Worm (Caenorhabditis elegans) whole organism, mixed stage, embryonic: Measurements from ENCODE around the gene srx-84.

ENCODE experiments used
- bed-3 ChIP-seq: fragments of 200-800 bp; sonication (Bioruptor generic); optimal IDR thresholded peaks from 3 replicates; lab custom pipeline; 2018; ENCODE audit warnings: mild to moderate bottlenecking, missing genetic modification characterization, moderate library complexity, missing compliant biosample characterization
- blmp-1 ChIP-seq: fragments of 150-350 bp; optimal IDR thresholded peaks from 2 replicates; lab custom pipeline; 2014; ENCODE audit warnings: missing biosample characterization, missing genetic modification characterization
- ceh-39 ChIP-seq: fragments of 150-350 bp; optimal IDR thresholded peaks from 2 replicates; lab custom pipeline; 2014; ENCODE audit warnings: missing biosample characterization, missing genetic modification characterization
- ceh-43 ChIP-seq: fragments of 200-800 bp; sonication (Bioruptor generic); optimal IDR thresholded peaks from 2 replicates; lab custom pipeline; 2018; ENCODE audit warnings: mild to moderate bottlenecking, missing genetic modification characterization, moderate library complexity, missing compliant biosample characterization
- ceh-83 ChIP-seq: fragments of 200-800 bp; sonication (Bioruptor generic); optimal IDR thresholded peaks from 2 replicates; lab custom pipeline; 2018; ENCODE audit warnings: mild to moderate bottlenecking, missing genetic modification characterization, missing compliant biosample characterization
- ces-1 ChIP-seq: fragments of 150-350 bp; optimal IDR thresholded peaks from 2 replicates; lab custom pipeline; 2014; ENCODE audit warnings: missing biosample characterization, missing genetic modification reagents, missing genetic modification characterization
- cnd-1 ChIP-seq: fragments of 200-800 bp; sonication (Bioruptor generic); optimal IDR thresholded peaks from 2 replicates; lab custom pipeline; 2018; ENCODE audit warnings: mild to moderate bottlenecking, missing genetic modification characterization, missing compliant biosample characterization
- drap-1 ChIP-seq: fragments of 200-800 bp; sonication (Bioruptor generic); optimal IDR thresholded peaks from 3 replicates; lab custom pipeline; 2018; ENCODE audit warnings: mild to moderate bottlenecking, missing genetic modification characterization, missing compliant biosample characterization
- elt-1 ChIP-seq: sonication (generic microtip); optimal IDR thresholded peaks from 2 replicates; lab custom pipeline; 2017; ENCODE audit warnings: missing genetic modification characterization, mild to moderate bottlenecking, missing compliant biosample characterization, antibody characterized with exemption, moderate library complexity, borderline replicate concordance; ENCODE audit not compliant: insufficient read depth
- elt-3 ChIP-seq: fragments of 150-350 bp; optimal IDR thresholded peaks from 2 replicates; lab custom pipeline; 2014; ENCODE audit warnings: missing biosample characterization, missing genetic modification characterization
- ham-2 ChIP-seq: fragments of 200-800 bp; sonication (Bioruptor generic); optimal IDR thresholded peaks from 2 replicates; lab custom pipeline; 2018; ENCODE audit warnings: mild to moderate bottlenecking, missing genetic modification characterization, missing compliant biosample characterization
- hlh-1 ChIP-seq: fragments of 150-350 bp; optimal IDR thresholded peaks from 2 replicates; lab custom pipeline; 2014; ENCODE audit warnings: missing biosample characterization, missing genetic modification reagents, missing genetic modification characterization
- lin-13 ChIP-seq: fragments of 150-350 bp; optimal IDR thresholded peaks from 2 replicates; lab custom pipeline; 2014; ENCODE audit warnings: missing biosample characterization, missing genetic modification characterization
- lin-32 ChIP-seq: fragments of 200-800 bp; sonication (Bioruptor generic); optimal IDR thresholded peaks from 2 replicates; lab custom pipeline; 2018; ENCODE audit warnings: mild to moderate bottlenecking, missing genetic modification characterization, missing compliant biosample characterization
- lsy-2 ChIP-seq: fragments of 150-350 bp; optimal IDR thresholded peaks from 2 replicates; lab custom pipeline; 2014; ENCODE audit warnings: missing biosample characterization, missing genetic modification characterization
- mep-1 ChIP-seq: fragments of 150-350 bp; optimal IDR thresholded peaks from 2 replicates; lab custom pipeline; 2017; ENCODE audit warnings: missing biosample characterization, missing genetic modification reagents, missing genetic modification characterization, inconsistent platforms
- mls-2 ChIP-seq: sonication (generic microtip); optimal IDR thresholded peaks from 2 replicates; lab custom pipeline; 2016; ENCODE audit warnings: mild to moderate bottlenecking, missing genetic modification characterization, moderate library complexity, missing compliant biosample characterization
- nhr-12 ChIP-seq: fragments of 150-350 bp; optimal IDR thresholded peaks from 2 replicates; lab custom pipeline; 2014; ENCODE audit warnings: missing biosample characterization, missing genetic modification characterization
- nhr-2 ChIP-seq: fragments of 150-350 bp; optimal IDR thresholded peaks from 2 replicates; lab custom pipeline; 2014; ENCODE audit warnings: missing biosample characterization, missing genetic modification characterization
- nhr-237 ChIP-seq: fragments of 150-350 bp; optimal IDR thresholded peaks from 2 replicates; lab custom pipeline; 2014; ENCODE audit warnings: missing biosample characterization, missing genetic modification characterization
- nhr-28 ChIP-seq: fragments of 150-350 bp; optimal IDR thresholded peaks from 2 replicates; lab custom pipeline; 2014; ENCODE audit warnings: missing biosample characterization, missing genetic modification characterization
- nhr-76 ChIP-seq: sonication (generic microtip); optimal IDR thresholded peaks from 2 replicates; lab custom pipeline; 2017; ENCODE audit warnings: missing biosample characterization, missing genetic modification characterization
- pha-4 ChIP-seq: fragments of 150-350 bp; optimal IDR thresholded peaks from 2 replicates; lab custom pipeline; 2018; ENCODE audit warnings: missing biosample characterization, missing genetic modification reagents, missing genetic modification characterization
- sem-2 ChIP-seq: fragments of 200-800 bp; sonication (Bioruptor generic); optimal IDR thresholded peaks from 2 replicates; lab custom pipeline; 2018; ENCODE audit warnings: mild to moderate bottlenecking, missing genetic modification characterization, missing compliant biosample characterization
- snpc-4 ChIP-seq: fragments of 150-350 bp; optimal IDR thresholded peaks from 2 replicates; lab custom pipeline; 2014; ENCODE audit warnings: missing biosample characterization, missing genetic modification characterization
- sptf-1 ChIP-seq: sonication (generic microtip); optimal IDR thresholded peaks from 2 replicates; lab custom pipeline; 2017; ENCODE audit warnings: mild to moderate bottlenecking, missing genetic modification characterization, moderate library complexity, missing compliant biosample characterization
- tbx-8 ChIP-seq: fragments of 200-800 bp; sonication (Bioruptor generic); optimal IDR thresholded peaks from 2 replicates; lab custom pipeline; 2018; ENCODE audit warnings: mild to moderate bottlenecking, missing genetic modification characterization, moderate library complexity, missing compliant biosample characterization
- unc-120 ChIP-seq: sonication (generic microtip); optimal IDR thresholded peaks from 2 replicates; lab custom pipeline; 2017; ENCODE audit warnings: missing genetic modification characterization, missing compliant biosample characterization; ENCODE audit not compliant: poor library complexity, severe bottlenecking
- unc-39 ChIP-seq: fragments of 150-350 bp; optimal IDR thresholded peaks from 2 replicates; lab custom pipeline; 2014; ENCODE audit warnings: missing biosample characterization, missing genetic modification characterization
- unc-62 ChIP-seq: fragments of 150-350 bp; optimal IDR thresholded peaks from 2 replicates; lab custom pipeline; 2014; ENCODE audit warnings: missing biosample characterization, missing genetic modification reagents, missing genetic modification characterization
- zip-8 ChIP-seq: fragments of 150-350 bp; optimal IDR thresholded peaks from 2 replicates; lab custom pipeline; 2014; ENCODE audit warnings: missing biosample characterization, missing genetic modification characterization
- ztf-11 ChIP-seq: fragments of 150-350 bp; optimal IDR thresholded peaks from 2 replicates; lab custom pipeline; 2014; ENCODE audit warnings: missing biosample characterization, missing genetic modification characterization

Gene srx-84

DNA sequence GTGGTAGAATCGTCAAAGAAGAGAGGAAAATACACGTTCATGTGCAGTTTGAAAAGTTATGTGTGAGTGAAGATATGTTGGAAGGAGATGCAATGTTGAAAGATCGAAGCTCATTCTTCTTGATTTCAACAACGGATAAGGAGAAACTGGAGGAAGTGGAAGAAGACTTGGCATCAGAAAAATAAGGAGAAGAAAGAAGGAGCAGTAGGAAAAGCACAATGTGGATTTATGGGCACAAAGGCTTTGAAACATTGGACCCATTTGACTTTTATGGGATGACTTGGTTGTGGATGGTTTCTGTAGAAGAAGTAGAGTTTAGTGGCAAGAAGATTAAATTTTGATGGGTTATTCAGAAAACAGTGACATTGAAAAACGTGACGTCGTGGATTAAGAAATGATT, 21.2 kb downstream of the srx-84 start:
- no peak for TF ChIP-seq elt-1
- no peak for TF ChIP-seq hlh-1 (tag; lab: Kevin White, UChicago)
- no peak for TF ChIP-seq ces-1 (GFP tag; lab: Kevin White, UChicago)
- TF ChIP-seq nhr-12 (tag; lab: Kevin White, UChicago): no peak
- no peak for TF ChIP-seq lsy-2 (tag; lab: Kevin White, UChicago)
- no peak for TF ChIP-seq elt-3
- no peak for TF ChIP-seq cnd-1 (tag; lab: Kevin White, UChicago)
- TF ChIP-seq ztf-11: no peak
- no peak for TF ChIP-seq lin-13
- no peak for TF ChIP-seq unc-39 (tag; lab: Kevin White, UChicago)
- no peak for TF ChIP-seq nhr-237 (tag; lab: Kevin White, UChicago)
- TF ChIP-seq blmp-1: no peak
- no peak for TF ChIP-seq sem-2
- TF ChIP-seq lin-32 (GFP tag; lab: Kevin White, UChicago): no peak
- TF ChIP-seq unc-120 (tag; lab: Kevin White, UChicago): no peak
- no peak for TF ChIP-seq drap-1 (GFP tag; lab: Kevin White, UChicago)
- no peak for TF ChIP-seq mls-2 (tag; lab: Kevin White, UChicago)
- TF ChIP-seq ceh-43 (GFP tag; lab: Kevin White, UChicago): no peak
- TF ChIP-seq mep-1: no peak
- TF ChIP-seq tbx-8 (GFP tag; lab: Kevin White, UChicago): no peak

ce11 chrV:11621276-11621675, 22.4 kb downstream of the srx-84 start:
- TF ChIP-seq drap-1 (GFP tag; lab: Kevin White, UChicago) (no peak), hlh-1 (tag; lab: Kevin White, UChicago) (no peak), nhr-12 (tag; lab: Kevin White, UChicago) (no peak), tbx-8 (GFP tag; lab: Kevin White, UChicago) (no peak), sem-2 (no peak), unc-62 (GFP tag; lab: Kevin White, UChicago) (no peak), unc-120 (tag; lab: Kevin White, UChicago) (no peak), mls-2 (tag; lab: Kevin White, UChicago) (no peak), ztf-11 (no peak), snpc-4 (no peak), ceh-43 (GFP tag; lab: Kevin White, UChicago) (no peak), elt-3 (no peak), mep-1 (no peak), nhr-237 (tag; lab: Kevin White, UChicago) (no peak), zip-8 (tag; lab: Kevin White, UChicago) (no peak), blmp-1 (no peak), bed-3 (GFP tag; lab: Kevin White, UChicago) (no peak), ceh-39 (no peak), nhr-76 (tag; lab: Kevin White, UChicago) (no peak)
- TF ChIP-seq, all 35 proteins: peak for 0

ce11 chrV:11624954-11625353, 26.0 kb downstream of the srx-84 start:
- peak; percentile 4 for TF ChIP-seq ces-1 (GFP tag; lab: Kevin White, UChicago)
- no peak for TF ChIP-seq tbx-8 (GFP tag; lab: Kevin White, UChicago)
- TF ChIP-seq nhr-76 (tag; lab: Kevin White, UChicago): no peak

DNA sequence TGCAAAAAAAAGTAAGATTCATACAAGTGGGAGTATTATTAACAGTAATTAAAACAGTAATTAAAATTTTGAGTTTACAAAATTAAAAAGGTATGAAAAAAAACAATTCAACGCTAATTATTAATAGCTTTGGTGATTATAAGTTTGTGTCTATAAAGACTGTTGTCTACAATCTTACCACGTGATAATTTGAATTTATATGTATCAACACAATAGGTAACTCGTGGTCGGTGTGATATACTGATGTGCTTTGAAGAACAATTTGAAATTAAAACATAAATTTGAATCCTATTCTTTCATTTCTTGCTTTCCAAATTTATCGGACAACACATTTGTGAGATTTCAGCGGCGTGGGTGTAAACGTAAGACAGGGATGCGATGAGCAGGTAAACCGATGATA, 28.9 kb downstream of the srx-84 start:
- TF ChIP-seq bed-3 (GFP tag; lab: Kevin White, UChicago) (no peak), nhr-2 (no peak), blmp-1 (no peak), hlh-1 (tag; lab: Kevin White, UChicago) (no peak), ceh-83 (GFP tag; lab: Kevin White, UChicago) (no peak), sptf-1 (tag; lab: Kevin White, UChicago) (no peak), ces-1 (GFP tag; lab: Kevin White, UChicago) (no peak), sem-2 (no peak), pha-4 (tag; lab: Kevin White, UChicago) (no peak), cnd-1 (tag; lab: Kevin White, UChicago) (no peak)

ce11 chrV:11629222-11630026, 30.5 kb downstream of the srx-84 start, which contains the start of gene F35B12.10:
F35B12.10 (minus strand) TSS chrV:11629272.
- TF ChIP-seq elt-1 (no peak), zip-8 (tag; lab: Kevin White, UChicago) (no peak), nhr-76 (tag; lab: Kevin White, UChicago) (no peak), hlh-1 (tag; lab: Kevin White, UChicago) (no peak), ztf-11 (no peak), mls-2 (tag; lab: Kevin White, UChicago) (no peak), ham-2 (no peak), unc-120 (tag; lab: Kevin White, UChicago) (no peak), nhr-28 (tag; lab: Kevin White, UChicago) (no peak), lsy-2 (tag; lab: Kevin White, UChicago) (no peak), pha-4 (tag; lab: Kevin White, UChicago) (no peak), nhr-2 (no peak), snpc-4 (no peak), nhr-12 (tag; lab: Kevin White, UChicago) (no peak), sem-2 (no peak), mep-1 (no peak), ces-1 (GFP tag; lab: Kevin White, UChicago) (no peak), ceh-39 (no peak), drap-1 (GFP tag; lab: Kevin White, UChicago) (no peak)
